Fruit fly (Drosophila melanogaster) whole organism, prepupa: ENCODE results near the gene CG32022.
A peak's percentile ranks its signal among the peaks of the same experiment; 100 is the strongest.

ENCODE experiments used
- Blimp-1 ChIP-seq: fragments of 200-800 bp; sonication (Bioruptor generic); optimal IDR thresholded peaks from 3 replicates; lab custom pipeline; 2017; ENCODE audit warnings: missing biosample characterization, missing genetic modification characterization, mild to moderate bottlenecking, moderate library complexity, missing genetic modification reagents
- CG31627 ChIP-seq: fragments of 200-800 bp; sonication (Bioruptor generic); optimal IDR thresholded peaks from 3 replicates; lab custom pipeline; 2016; ENCODE audit warnings: missing biosample characterization, missing genetic modification characterization
- CG6792 ChIP-seq: fragments of 200-800 bp; sonication (Bioruptor generic); optimal IDR thresholded peaks from 3 replicates; lab custom pipeline; 2016; ENCODE audit warnings: missing biosample characterization, missing genetic modification characterization
- CG8319 ChIP-seq: fragments of 200-800 bp; sonication (Bioruptor generic); optimal IDR thresholded peaks from 3 replicates; lab custom pipeline; 2016; ENCODE audit warnings: missing biosample characterization, missing genetic modification characterization
- CG9139 ChIP-seq: fragments of 200-800 bp; sonication (Bioruptor generic); optimal IDR thresholded peaks from 3 replicates; lab custom pipeline; 2017; ENCODE audit warnings: missing biosample characterization, mild to moderate bottlenecking, missing genetic modification characterization
- Gug ChIP-seq: fragments of 200-800 bp; sonication (Bioruptor generic); IDR thresholded peaks from 2 replicates; pipeline ENCODE4 v1.3.6; 2022; ENCODE audit warnings: missing biosample characterization, missing genetic modification characterization
- Lpt ChIP-seq: fragments of 200-800 bp; sonication (Bioruptor generic); optimal IDR thresholded peaks from 3 replicates; lab custom pipeline; 2016; ENCODE audit warnings: missing biosample characterization, missing genetic modification characterization
- ss ChIP-seq, 2 experiments: fragments of 200-800 bp; sonication (Bioruptor generic); optimal IDR thresholded peaks; 2 replicates in 1 of 2; 3 replicates in 1 of 2; lab custom pipeline; 2017 to 2018; ENCODE audit warnings: mild to moderate bottlenecking in 2 of 2, missing biosample characterization in 2 of 2, missing genetic modification characterization in 2 of 2, moderate library complexity in 1 of 2

- TF ChIP-seq Gug (GFP tag; lab: Robert Waterston, UW) (peak; percentile 96), Blimp-1 (GFP tag; lab: Kevin White, UChicago) (peak; percentile 91), Lpt (peak; percentile 95), CG6792 (GFP tag; lab: Kevin White, UChicago) (peak; percentile 97), CG8319 (GFP tag; lab: Kevin White, UChicago) (peak; percentile 96), CG31627 (GFP tag; lab: Kevin White, UChicago) (peak; percentile 99), CG9139 (peak; percentile 89), ss (GFP tag; optimal IDR thresholded peaks at IDR 0.05; lab: Kevin White, UChicago) (peak; percentile 88 to 95)
Observed at dm6 chr3L:8721145-8721544, at the start of gene CG32022, which contains the start of gene CG6511.
